Worm (Caenorhabditis elegans) whole organism, early embryonic: ENCODE measurements around the gene F32D1.8.
"Not testable (repeated sequence)": the region's sequence is repeated elsewhere in the genome, so short reads cannot be mapped to it uniquely, and the experiment has no call there.

Experiments
- B0310.2 ChIP-seq: sonication (generic microtip); optimal IDR thresholded peaks from 2 replicates; lab custom pipeline; 2016; ENCODE audit warnings: mild to moderate bottlenecking, missing genetic modification characterization, missing compliant biosample characterization
- F13C5.2 ChIP-seq: sonication (generic microtip); optimal IDR thresholded peaks from 2 replicates; lab custom pipeline; 2017; ENCODE audit warnings: mild to moderate bottlenecking, missing genetic modification characterization, inconsistent platforms, missing compliant biosample characterization
- aly-1 ChIP-seq: sonication (generic microtip); optimal IDR thresholded peaks from 2 replicates; lab custom pipeline; 2016; ENCODE audit warnings: missing genetic modification characterization, missing compliant biosample characterization
- ama-1 ChIP-seq: fragments of 150-350 bp; optimal IDR thresholded peaks from 2 replicates; lab custom pipeline; 2014
- ceh-13 ChIP-seq: fragments of 200-800 bp; sonication (Bioruptor generic); optimal IDR thresholded peaks from 2 replicates; lab custom pipeline; 2018; ENCODE audit warnings: mild to moderate bottlenecking, missing genetic modification characterization, missing compliant biosample characterization
- ceh-36 ChIP-seq: sonication (generic microtip); optimal IDR thresholded peaks from 2 replicates; lab custom pipeline; 2016; ENCODE audit warnings: missing genetic modification characterization, inconsistent platforms, missing compliant biosample characterization
- ets-7 ChIP-seq: sonication (generic microtip); optimal IDR thresholded peaks from 2 replicates; lab custom pipeline; 2016; ENCODE audit warnings: missing genotype, missing genetic modification characterization, missing compliant biosample characterization
- flt-1 ChIP-seq: fragments of 200-800 bp; sonication (Bioruptor generic); IDR thresholded peaks from 2 replicates; pipeline ENCODE4 v1.3.6; 2022; ENCODE audit warnings: missing genetic modification characterization, missing compliant biosample characterization
- hmbx-1 ChIP-seq: sonication (generic microtip); optimal IDR thresholded peaks from 2 replicates; lab custom pipeline; 2016; ENCODE audit warnings: mild to moderate bottlenecking, missing genetic modification characterization, missing compliant biosample characterization
- hmg-4 ChIP-seq: fragments of 200-800 bp; sonication (Bioruptor generic); optimal IDR thresholded peaks from 2 replicates; lab custom pipeline; 2018; ENCODE audit warnings: mild to moderate bottlenecking, missing genetic modification characterization, missing compliant biosample characterization
- hnd-1 ChIP-seq: sonication (generic microtip); optimal IDR thresholded peaks from 2 replicates; lab custom pipeline; 2016; ENCODE audit warnings: missing genetic modification characterization, missing compliant biosample characterization
- pes-1 ChIP-seq: fragments of 200-800 bp; sonication (Bioruptor generic); IDR thresholded peaks from 2 replicates; pipeline ENCODE4 v1.3.6; 2022; ENCODE audit warnings: missing genetic modification reagents, missing genetic modification characterization, missing compliant biosample characterization
- scrt-1 ChIP-seq: fragments of 200-800 bp; sonication (Bioruptor generic); IDR thresholded peaks from 2 replicates; pipeline ENCODE4 v1.3.6; 2022; ENCODE audit warnings: missing genetic modification characterization, missing compliant biosample characterization
- sea-1 ChIP-seq: fragments of 200-800 bp; sonication (Bioruptor generic); conservative IDR thresholded peaks from 2 replicates; pipeline ENCODE4 v1.3.6; 2022; ENCODE audit warnings: missing genetic modification characterization, missing compliant biosample characterization
- tbx-11 ChIP-seq: fragments of 200-800 bp; sonication (Bioruptor generic); IDR thresholded peaks from 2 replicates; pipeline ENCODE4 v1.3.6; 2022; ENCODE audit warnings: missing genetic modification characterization, missing compliant biosample characterization
- tbx-37 ChIP-seq: fragments of 200-800 bp; sonication (Bioruptor generic); conservative IDR thresholded peaks from 2 replicates; pipeline ENCODE4 v1.3.6; 2022; ENCODE audit warnings: missing genetic modification reagents, missing genetic modification characterization, missing compliant biosample characterization
- tra-4 ChIP-seq: sonication (generic microtip); optimal IDR thresholded peaks from 2 replicates; lab custom pipeline; 2017; ENCODE audit warnings: missing genetic modification characterization, missing compliant biosample characterization

Gene F32D1.8

ce11 chrV:4346799-4347198 lies 30.7 kb downstream of the F32D1.8 start, which contains the start of gene mcm-7:
mcm-7 (plus strand) TSS chrV:4347166.
- TF ChIP-seq B0310.2 (tag; lab: Kevin White, UChicago): no peak
- no peak for TF ChIP-seq tbx-11 (GFP tag; lab: Robert Waterston, UW)
- TF ChIP-seq aly-1 (tag; lab: Kevin White, UChicago): no peak
- TF ChIP-seq ceh-13: no peak
- no peak for TF ChIP-seq ama-1
- no peak for TF ChIP-seq tbx-37
- TF ChIP-seq F13C5.2 (tag; lab: Kevin White, UChicago): no peak
- no peak for TF ChIP-seq hnd-1 (tag; lab: Kevin White, UChicago)

ce11 chrV:4346325-4346724 lies 31.2 kb downstream of the F32D1.8 start, which contains the start of gene hpo-18:
hpo-18 (minus strand) TSS chrV:4346425.
- TF ChIP-seq hnd-1 (tag; lab: Kevin White, UChicago): no peak
- TF ChIP-seq tra-4 (tag; lab: Kevin White, UChicago): no peak
- TF ChIP-seq F13C5.2 (tag; lab: Kevin White, UChicago): no peak
- no peak for TF ChIP-seq sea-1 (GFP tag; lab: Robert Waterston, UW)
- TF ChIP-seq tbx-11 (GFP tag; lab: Robert Waterston, UW): no peak
- no peak for TF ChIP-seq ets-7
- no peak for TF ChIP-seq hmbx-1 (tag; lab: Kevin White, UChicago)
- no peak for TF ChIP-seq ceh-36 (tag; lab: Kevin White, UChicago)
- no peak for TF ChIP-seq hmg-4
- no peak for TF ChIP-seq ama-1
- no peak for TF ChIP-seq scrt-1
- TF ChIP-seq B0310.2 (tag; lab: Kevin White, UChicago): no peak
- no peak for TF ChIP-seq flt-1

DNA sequence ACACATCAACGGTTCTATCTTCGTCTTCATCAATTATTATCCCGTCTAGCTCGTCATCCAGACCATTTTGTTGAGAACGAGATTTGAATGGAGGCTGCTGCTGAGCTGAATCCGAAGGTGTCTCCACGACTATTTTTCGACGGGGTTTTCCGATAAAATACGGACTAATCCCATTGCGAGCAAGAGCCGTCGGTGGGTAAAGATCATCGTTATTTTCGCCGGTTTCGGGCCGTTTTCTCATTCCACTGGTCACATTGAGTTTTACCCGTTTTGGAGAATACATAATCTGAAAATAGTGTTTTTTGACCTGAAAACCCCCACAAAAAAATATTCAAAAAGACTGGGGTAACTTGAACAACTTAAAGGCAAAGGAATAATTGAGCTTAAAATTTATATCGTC lies 31.8 kb downstream of the F32D1.8 start, which contains the start of gene figl-1:
TSS of gene figl-1 (minus strand) at position 286 of the 400 bp plus-strand sequence.
- TF ChIP-seq pes-1 (GFP tag; lab: Robert Waterston, UW): no peak
- no peak for TF ChIP-seq ceh-36 (tag; lab: Kevin White, UChicago)

DNA sequence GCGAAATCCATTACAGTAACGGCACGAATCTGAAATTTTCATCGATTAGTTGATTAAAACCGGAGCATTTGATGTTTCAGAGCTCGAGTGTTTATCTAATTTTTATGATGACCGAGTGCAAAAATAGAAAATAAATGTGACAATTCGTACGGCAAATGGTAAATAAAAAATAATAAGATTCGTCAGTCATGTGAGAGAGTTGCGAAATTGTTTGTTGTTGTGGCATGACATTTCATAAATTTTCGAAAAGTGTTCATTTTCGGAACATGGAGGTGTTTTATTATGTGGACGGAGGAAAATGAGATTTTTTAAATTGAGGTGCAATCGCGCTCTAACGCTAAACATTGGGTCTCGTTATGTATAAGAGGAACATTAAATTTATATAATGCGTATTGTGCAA lies 35.8 kb downstream of the F32D1.8 start:
- no peak for TF ChIP-seq ceh-13

DNA sequence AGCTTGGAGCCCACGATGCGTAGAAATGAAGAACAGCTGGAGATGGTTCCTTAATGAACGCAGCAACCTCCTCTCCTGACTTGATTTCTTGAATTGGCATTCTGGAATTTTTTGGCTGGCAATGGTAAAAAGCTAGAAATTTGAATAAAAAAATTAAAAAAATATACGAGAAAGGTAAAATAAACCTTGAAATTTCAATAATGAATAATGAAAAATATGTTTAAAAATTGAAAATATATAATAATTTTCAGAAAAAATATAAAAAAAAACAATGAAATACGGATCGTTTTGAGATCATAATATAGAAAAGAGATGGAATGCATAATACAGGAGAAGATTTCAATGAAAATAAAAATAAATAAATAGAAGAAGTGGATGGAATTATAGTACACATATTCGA lies 36.3 kb downstream of the F32D1.8 start, which contains the start of gene glrx-3:
TSS of gene glrx-3 (minus strand) at position 101 of the 400 bp plus-strand sequence.
- TF ChIP-seq ceh-13: no peak
- no peak for TF ChIP-seq F13C5.2 (tag; lab: Kevin White, UChicago)
- TF ChIP-seq hnd-1 (tag; lab: Kevin White, UChicago): no peak
- TF ChIP-seq ets-7: no peak
- no peak for TF ChIP-seq hmbx-1 (tag; lab: Kevin White, UChicago)
- no peak for TF ChIP-seq pes-1 (GFP tag; lab: Robert Waterston, UW)
- no peak for TF ChIP-seq tbx-11 (GFP tag; lab: Robert Waterston, UW)
- TF ChIP-seq ceh-36 (tag; lab: Kevin White, UChicago): no peak
- no peak for TF ChIP-seq aly-1 (tag; lab: Kevin White, UChicago)
- no peak for TF ChIP-seq ama-1
- TF ChIP-seq hmg-4: no peak

- TF ChIP-seq F13C5.2 (tag; lab: Kevin White, UChicago) (no peak), aly-1 (tag; lab: Kevin White, UChicago) (no peak), ceh-36 (tag; lab: Kevin White, UChicago) (no peak), ets-7 (no peak), scrt-1 (no peak), sea-1 (GFP tag; lab: Robert Waterston, UW) (no peak), ama-1 (no peak), hnd-1 (tag; lab: Kevin White, UChicago) (no peak)
Observed at ce11 chrV:4339479-4339878, 38.0 kb downstream of the F32D1.8 start.

- TF ChIP-seq F13C5.2, hmbx-1, tra-4 (tag; lab: Kevin White, UChicago): not testable (repeated sequence)
Observed at ce11 chrV:4336462-4336861, 41.1 kb downstream of the F32D1.8 start, which contains the start of gene irld-1. irld-1 (plus strand) TSS chrV:4336762.

DNA sequence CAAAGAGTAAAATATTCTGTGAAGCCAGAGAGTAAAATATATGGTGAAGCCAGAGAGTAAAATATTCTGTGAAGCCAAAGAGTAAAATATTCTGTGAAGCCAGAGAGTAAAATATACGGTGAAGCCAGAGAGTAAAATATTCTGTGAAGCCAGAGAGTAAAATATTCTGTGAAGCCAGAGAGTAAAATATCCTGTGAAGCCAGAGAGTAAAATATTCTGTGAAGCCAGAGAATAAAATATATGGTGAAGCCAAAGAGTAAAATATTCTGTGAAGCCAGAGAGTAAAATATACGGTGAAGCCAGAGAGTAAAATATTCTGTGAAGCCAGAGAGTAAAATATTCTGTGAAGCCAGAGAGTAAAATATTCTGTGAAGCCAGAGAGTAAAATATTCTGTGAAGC lies 44.0 kb downstream of the F32D1.8 start:
- TF ChIP-seq tbx-37: peak; percentile 40; the same call in 1 of the 2 replicates

DNA sequence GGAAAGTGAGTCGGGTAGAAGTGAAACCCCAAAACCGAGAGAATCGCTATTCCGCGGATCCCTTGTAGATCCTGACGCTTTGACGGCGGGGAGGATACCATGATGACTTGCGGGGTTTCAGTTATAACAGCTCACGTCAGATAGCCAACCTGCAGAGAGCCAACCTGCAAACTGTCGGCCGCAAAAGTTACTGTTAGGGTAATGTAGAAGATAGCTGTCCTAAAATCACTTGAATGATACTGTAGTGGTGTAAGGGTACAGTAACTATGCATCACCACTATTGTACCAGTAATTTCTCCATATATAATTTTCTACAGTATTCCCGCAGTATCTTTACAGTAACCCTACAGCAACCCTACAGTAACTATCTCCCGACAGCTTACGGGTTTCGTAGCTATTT lies 45.1 kb downstream of the F32D1.8 start, which contains the start of gene oac-12:
TSS of gene oac-12 (minus strand) at position 101 of the 400 bp plus-strand sequence.
- TF ChIP-seq aly-1 (tag; lab: Kevin White, UChicago) (no peak), ceh-36 (tag; lab: Kevin White, UChicago) (no peak), hmg-4 (no peak), tbx-11 (GFP tag; lab: Robert Waterston, UW) (no peak), flt-1 (no peak), pes-1 (GFP tag; lab: Robert Waterston, UW) (no peak), ets-7 (no peak), B0310.2 (tag; lab: Kevin White, UChicago) (no peak), ceh-13 (no peak), ama-1 (no peak), tbx-37 (no peak), hnd-1 (tag; lab: Kevin White, UChicago) (no peak), tra-4 (tag; lab: Kevin White, UChicago) (no peak), hmbx-1 (tag; lab: Kevin White, UChicago) (no peak), F13C5.2 (tag; lab: Kevin White, UChicago) (no peak), sea-1 (GFP tag; lab: Robert Waterston, UW) (no peak), scrt-1 (no peak)
